Fruit fly (Drosophila melanogaster) whole organism, embryonic: ENCODE data around the gene Gr93a.

ENCODE experiments used
- Adf1 ChIP-seq: fragments of 200-800 bp; sonication (Bioruptor generic); IDR thresholded peaks from 2 replicates; pipeline ENCODE4 v1.3.6; 2022; ENCODE audit warnings: missing biosample characterization, missing genetic modification characterization
- CG10462 ChIP-seq: fragments of 200-800 bp; sonication (Bioruptor generic); optimal IDR thresholded peaks from 2 replicates; lab custom pipeline; 2016; ENCODE audit warnings: missing biosample characterization, missing genetic modification characterization
- CG10654 ChIP-seq: fragments of 200-800 bp; sonication (Bioruptor generic); optimal IDR thresholded peaks from 2 replicates; lab custom pipeline; 2016; ENCODE audit warnings: missing biosample characterization, missing genetic modification characterization
- CG10959 ChIP-seq: fragments of 200-800 bp; sonication (Bioruptor generic); IDR thresholded peaks from 2 replicates; pipeline ENCODE4 v1.3.6; 2022; ENCODE audit warnings: missing biosample characterization, missing genetic modification characterization
- CG11504 ChIP-seq: fragments of 200-800 bp; sonication (Bioruptor generic); optimal IDR thresholded peaks from 3 replicates; lab custom pipeline; 2019; ENCODE audit warnings: missing biosample characterization, mild to moderate bottlenecking, missing genetic modification characterization, moderate library complexity
- CG12391 ChIP-seq: fragments of 200-800 bp; sonication (Bioruptor generic); optimal IDR thresholded peaks from 3 replicates; lab custom pipeline; 2018; ENCODE audit warnings: missing biosample characterization, mild to moderate bottlenecking, missing genetic modification characterization, moderate library complexity
- CG13775 ChIP-seq: fragments of 200-800 bp; sonication (Bioruptor generic); optimal IDR thresholded peaks from 3 replicates; lab custom pipeline; 2017; ENCODE audit warnings: missing biosample characterization, mild to moderate bottlenecking, missing genetic modification characterization
- CG14710 ChIP-seq: fragments of 200-800 bp; sonication (Bioruptor generic); optimal IDR thresholded peaks from 3 replicates; lab custom pipeline; 2019; ENCODE audit warnings: missing biosample characterization, mild to moderate bottlenecking, missing genetic modification characterization, moderate library complexity
- CG1602 ChIP-seq: fragments of 200-800 bp; sonication (Bioruptor generic); optimal IDR thresholded peaks from 3 replicates; lab custom pipeline; 2016; ENCODE audit warnings: missing biosample characterization, missing genetic modification characterization
- CG2116 ChIP-seq: fragments of 200-800 bp; sonication (Bioruptor generic); optimal IDR thresholded peaks from 3 replicates; lab custom pipeline; 2018; ENCODE audit warnings: missing biosample characterization, mild to moderate bottlenecking, missing genetic modification characterization
- CG2199 ChIP-seq: fragments of 200-800 bp; sonication (Bioruptor generic); IDR thresholded peaks from 3 replicates; pipeline ENCODE4 v1.3.6; 2022; ENCODE audit warnings: missing biosample characterization, missing genetic modification characterization
- CG2678 ChIP-seq: fragments of 200-800 bp; sonication (Bioruptor generic); optimal IDR thresholded peaks from 3 replicates; lab custom pipeline; 2019; ENCODE audit warnings: missing biosample characterization, mild to moderate bottlenecking, missing genetic modification characterization, moderate library complexity
- CG33213 ChIP-seq: fragments of 200-800 bp; sonication (Bioruptor generic); optimal IDR thresholded peaks from 3 replicates; lab custom pipeline; 2016; ENCODE audit warnings: missing biosample characterization, missing genetic modification characterization
- CG4424 ChIP-seq: fragments of 200-800 bp; sonication (Bioruptor generic); optimal IDR thresholded peaks from 3 replicates; lab custom pipeline; 2016; ENCODE audit warnings: missing biosample characterization, missing genetic modification characterization
- CG6254 ChIP-seq: fragments of 200-800 bp; sonication (Bioruptor generic); optimal IDR thresholded peaks from 3 replicates; lab custom pipeline; 2017; ENCODE audit warnings: mild to moderate bottlenecking, missing biosample characterization, missing genetic modification reagents, missing genetic modification characterization
- CG7839 ChIP-seq: fragments of 200-800 bp; sonication (Bioruptor generic); optimal IDR thresholded peaks from 3 replicates; lab custom pipeline; 2018; ENCODE audit warnings: missing biosample characterization, mild to moderate bottlenecking, missing genetic modification characterization, moderate library complexity
- CG8765 ChIP-seq: fragments of 200-800 bp; sonication (Bioruptor generic); IDR thresholded peaks from 2 replicates; pipeline ENCODE4 v1.3.6; 2022; ENCODE audit warnings: missing biosample characterization, missing genetic modification characterization
- CG8924 ChIP-seq: fragments of 200-800 bp; optimal IDR thresholded peaks from 3 replicates; lab custom pipeline; 2019; ENCODE audit warnings: missing biosample characterization, mild to moderate bottlenecking, missing genetic modification characterization, moderate library complexity
- CG9727 ChIP-seq: fragments of 200-800 bp; sonication (Bioruptor generic); optimal IDR thresholded peaks from 3 replicates; lab custom pipeline; 2017; ENCODE audit warnings: missing biosample characterization, mild to moderate bottlenecking, missing genetic modification characterization
- CG9932 ChIP-seq: fragments of 200-800 bp; sonication (Bioruptor generic); IDR thresholded peaks from 2 replicates; pipeline ENCODE4 v1.3.6; 2022; ENCODE audit warnings: missing biosample characterization, missing genetic modification characterization
- D19B ChIP-seq: fragments of 200-800 bp; sonication (Bioruptor generic); optimal IDR thresholded peaks from 2 replicates; lab custom pipeline; 2017; ENCODE audit warnings: missing biosample characterization, mild to moderate bottlenecking, missing genetic modification characterization
- Dek ChIP-seq: fragments of 200-800 bp; sonication (Bioruptor generic); optimal IDR thresholded peaks from 3 replicates; lab custom pipeline; 2019; ENCODE audit warnings: missing biosample characterization, mild to moderate bottlenecking, missing genetic modification characterization, moderate library complexity
- Doc3 ChIP-seq: fragments of 200-800 bp; sonication (Bioruptor generic); IDR thresholded peaks from 3 replicates; pipeline ENCODE4 v1.3.6; 2022; ENCODE audit warnings: missing biosample characterization, missing genetic modification characterization; ENCODE audit not compliant: partially characterized antibody
- E2f1 ChIP-seq: fragments of 200-800 bp; sonication (Bioruptor generic); IDR thresholded peaks from 2 replicates; pipeline ENCODE4 v1.3.6; 2022; ENCODE audit warnings: missing biosample characterization, missing genetic modification characterization
- ERR ChIP-seq: fragments of 200-800 bp; sonication (Bioruptor generic); optimal IDR thresholded peaks from 2 replicates; lab custom pipeline; 2016; ENCODE audit warnings: missing biosample characterization, missing genetic modification characterization
- GATAe ChIP-seq: fragments of 200-800 bp; sonication (Bioruptor generic); conservative IDR thresholded peaks from 2 replicates; pipeline ENCODE4 v1.3.6; 2022; ENCODE audit warnings: missing biosample characterization, missing genetic modification characterization
- Hand ChIP-seq: fragments of 200-800 bp; sonication (Bioruptor generic); optimal IDR thresholded peaks from 2 replicates; lab custom pipeline; 2017; ENCODE audit warnings: mild to moderate bottlenecking, missing biosample characterization, missing genetic modification reagents, missing genetic modification characterization
- Hr78 ChIP-seq, 2 experiments: fragments of 200-800 bp in 1 of 2; fragments of >200 bp in 1 of 2; sonication (Bioruptor generic) in 1 of 2; optimal IDR thresholded peaks; 2 replicates each; lab custom pipeline; 2017 to 2019; ENCODE audit warnings: missing biosample characterization in 2 of 2, missing genetic modification characterization in 2 of 2, mild to moderate bottlenecking in 1 of 2, moderate library complexity in 1 of 2
- Hsf ChIP-seq: fragments of 200-800 bp; sonication (Bioruptor generic); optimal IDR thresholded peaks from 3 replicates; lab custom pipeline; 2016; ENCODE audit warnings: missing biosample characterization, missing genetic modification characterization
- Jarid2 ChIP-seq: fragments of 200-800 bp; sonication (Bioruptor generic); optimal IDR thresholded peaks from 3 replicates; lab custom pipeline; 2017; ENCODE audit warnings: mild to moderate bottlenecking, missing biosample characterization, missing genetic modification reagents, missing genetic modification characterization
- Myb ChIP-seq: fragments of 200-800 bp; sonication (Bioruptor generic); optimal IDR thresholded peaks from 2 replicates; lab custom pipeline; 2016; ENCODE audit warnings: missing biosample characterization, missing genetic modification characterization
- NK7.1 ChIP-seq: fragments of 200-800 bp; sonication (Bioruptor generic); optimal IDR thresholded peaks from 3 replicates; lab custom pipeline; 2016; ENCODE audit warnings: missing biosample characterization, missing genetic modification characterization
- PHDP ChIP-seq: fragments of 200-800 bp; sonication (Bioruptor generic); optimal IDR thresholded peaks from 3 replicates; lab custom pipeline; 2018; ENCODE audit warnings: missing biosample characterization, mild to moderate bottlenecking, missing genetic modification characterization, moderate library complexity
- Taf1 ChIP-seq: fragments of 200-800 bp; sonication (Bioruptor generic); IDR thresholded peaks from 2 replicates; pipeline ENCODE4 v1.3.6; 2022; ENCODE audit warnings: missing biosample characterization, missing genetic modification characterization
- Xrp1 ChIP-seq: fragments of 200-800 bp; sonication (Bioruptor generic); IDR thresholded peaks from 2 replicates; pipeline ENCODE4 v1.3.6; 2022; ENCODE audit warnings: missing biosample characterization, missing genetic modification characterization
- abd-A ChIP-seq: fragments of 200-800 bp; sonication (Bioruptor generic); optimal IDR thresholded peaks from 3 replicates; lab custom pipeline; 2019; ENCODE audit warnings: missing biosample characterization, mild to moderate bottlenecking, missing genetic modification characterization, moderate library complexity
- az2 ChIP-seq: fragments of 200-800 bp; sonication (Bioruptor generic); optimal IDR thresholded peaks from 3 replicates; lab custom pipeline; 2016; ENCODE audit warnings: missing biosample characterization, missing genetic modification characterization
- cg ChIP-seq: fragments of 200-800 bp; sonication (Bioruptor generic); optimal IDR thresholded peaks from 3 replicates; lab custom pipeline; 2019; ENCODE audit warnings: missing biosample characterization, mild to moderate bottlenecking, missing genetic modification characterization, moderate library complexity
- h ChIP-seq: fragments of >200 bp; optimal IDR thresholded peaks from 2 replicates; lab custom pipeline; 2017
- hkb ChIP-seq, 2 experiments: fragments of 200-800 bp in 1 of 2; fragments of >200 bp in 1 of 2; sonication (Bioruptor generic) in 1 of 2; IDR thresholded peaks in 1 of 2; optimal IDR thresholded peaks in 1 of 2; 2 replicates each; pipeline versions ENCODE4 v1.3.6 to Lab custom; 2017 to 2022; ENCODE audit warnings: missing biosample characterization in 1 of 2, missing genetic modification characterization in 1 of 2
- kay ChIP-seq: fragments of 200-800 bp; sonication (Bioruptor generic); optimal IDR thresholded peaks from 2 replicates; lab custom pipeline; 2016; ENCODE audit warnings: missing biosample characterization, missing genetic modification characterization
- nmo ChIP-seq: fragments of 200-800 bp; sonication (Bioruptor generic); optimal IDR thresholded peaks from 2 replicates; lab custom pipeline; 2018; ENCODE audit warnings: missing biosample characterization, mild to moderate bottlenecking, missing genetic modification characterization, moderate library complexity
- nom ChIP-seq: fragments of 200-800 bp; sonication (Bioruptor generic); optimal IDR thresholded peaks from 2 replicates; lab custom pipeline; 2017; ENCODE audit warnings: missing biosample characterization, missing genetic modification characterization, mild to moderate bottlenecking, moderate library complexity, missing genetic modification reagents
- onecut ChIP-seq: fragments of 200-800 bp; sonication (Bioruptor generic); IDR thresholded peaks from 2 replicates; pipeline ENCODE4 v1.3.6; 2022; ENCODE audit warnings: missing biosample characterization, missing genetic modification characterization
- ro ChIP-seq: fragments of 200-800 bp; sonication (Bioruptor generic); IDR thresholded peaks from 2 replicates; pipeline ENCODE4 v1.3.6; 2022; ENCODE audit warnings: missing biosample characterization, missing genetic modification characterization
- run ChIP-seq: fragments of 200-800 bp; sonication (Bioruptor generic); optimal IDR thresholded peaks from 3 replicates; lab custom pipeline; 2018; ENCODE audit warnings: missing biosample characterization, mild to moderate bottlenecking, missing genetic modification characterization
- salm ChIP-seq: fragments of 200-800 bp; sonication (Bioruptor generic); optimal IDR thresholded peaks from 2 replicates; lab custom pipeline; 2018; ENCODE audit warnings: missing biosample characterization, mild to moderate bottlenecking, missing genetic modification characterization
- tin ChIP-seq: fragments of 200-800 bp; sonication (Bioruptor generic); optimal IDR thresholded peaks from 3 replicates; lab custom pipeline; 2016; ENCODE audit warnings: missing biosample characterization, missing genetic modification characterization
- tll ChIP-seq, 2 experiments: fragments of 200-800 bp in 1 of 2; fragments of >200 bp in 1 of 2; sonication (Bioruptor generic) in 1 of 2; optimal IDR thresholded peaks; 2 replicates each; lab custom pipeline; 2017 to 2019; ENCODE audit warnings: missing biosample characterization in 2 of 2, missing genetic modification characterization in 2 of 2, mild to moderate bottlenecking in 1 of 2, moderate library complexity in 1 of 2

The Gr93a gene

dm6 chr3R:21823699-21824406, 8.4 kb upstream of the Gr93a start (continued):
- TF ChIP-seq GATAe (GFP tag; lab: Robert Waterston, UW) (no peak), nmo (GFP tag; lab: Kevin White, UChicago) (peak; percentile 37), CG6254 (GFP tag; lab: Kevin White, UChicago) (peak; percentile 44), Hsf (GFP tag; lab: Kevin White, UChicago) (no peak), ERR (no peak), CG10959 (GFP tag; lab: Robert Waterston, UW) (peak; percentile 69), CG7839 (tag; lab: Kevin White, UChicago) (peak; percentile 54), CG12391 (tag; lab: Kevin White, UChicago) (peak; percentile 46), tll (GFP tag; optimal IDR thresholded peaks at IDR 0.05; lab: Kevin White, UChicago) (no peak), CG4424 (GFP tag; lab: Kevin White, UChicago) (peak; percentile 68), nom (no peak), CG9727 (GFP tag; lab: Kevin White, UChicago) (peak; percentile 74), CG10462 (GFP tag; lab: Kevin White, UChicago) (no peak), CG14710 (tag; lab: Kevin White, UChicago) (peak; percentile 76), Xrp1 (GFP tag; lab: Robert Waterston, UW) (peak; percentile 81), CG2116 (peak; percentile 4), CG9932 (GFP tag; lab: Robert Waterston, UW) (no peak), az2 (peak; percentile 4), h (lab: Kevin White, UChicago) (no peak), CG8924 (tag; lab: Kevin White, UChicago) (peak; percentile 42), tin (GFP tag; lab: Kevin White, UChicago) (peak; percentile 33), PHDP (no peak), cg (GFP tag; lab: Kevin White, UChicago) (peak; percentile 1), Taf1 (GFP tag; lab: Robert Waterston, UW) (no peak), CG8765 (no peak), Hand (no peak), Jarid2 (GFP tag; lab: Kevin White, UChicago) (peak; percentile 5), CG2199 (GFP tag; lab: Robert Waterston, UW) (peak; percentile 41; the same call in 1 of the 3 replicates), Doc3 (no peak), ro (GFP tag; lab: Robert Waterston, UW) (no peak), Hr78 (GFP tag; optimal IDR thresholded peaks at IDR 0.05; lab: Kevin White, UChicago) (no peak), CG11504 (tag; lab: Kevin White, UChicago) (peak; percentile 70), NK7.1 (GFP tag; lab: Kevin White, UChicago) (no peak), E2f1 (GFP tag; lab: Robert Waterston, UW) (0 out of 2 replicates have a peak, but pooled peaks have one; percentile 10), hkb (optimal IDR thresholded peaks at IDR 0.05; lab: Kevin White, UChicago) (no peak), hkb (GFP tag; IDR thresholded peaks at IDR 0.05; lab: Robert Waterston, UW) (peak; percentile 30), onecut (GFP tag; lab: Robert Waterston, UW) (no peak), salm (tag; lab: Kevin White, UChicago) (no peak), CG10654 (peak; percentile 26), CG33213 (GFP tag; lab: Kevin White, UChicago) (no peak), D19B (GFP tag; lab: Kevin White, UChicago) (no peak), CG2678 (tag; lab: Kevin White, UChicago) (peak; percentile 61), Myb (GFP tag; lab: Kevin White, UChicago) (no peak), abd-A (tag; lab: Kevin White, UChicago) (no peak), kay (GFP tag; lab: Kevin White, UChicago) (no peak), Adf1 (no peak), Dek (tag; lab: Kevin White, UChicago) (no peak), run (tag; lab: Kevin White, UChicago) (no peak), CG1602 (GFP tag; lab: Kevin White, UChicago) (peak; percentile 13), CG13775 (GFP tag; lab: Kevin White, UChicago) (peak; percentile 7)
